Fruit fly (Drosophila melanogaster): ENCODE measurements around the gene Hpd.

DNA sequence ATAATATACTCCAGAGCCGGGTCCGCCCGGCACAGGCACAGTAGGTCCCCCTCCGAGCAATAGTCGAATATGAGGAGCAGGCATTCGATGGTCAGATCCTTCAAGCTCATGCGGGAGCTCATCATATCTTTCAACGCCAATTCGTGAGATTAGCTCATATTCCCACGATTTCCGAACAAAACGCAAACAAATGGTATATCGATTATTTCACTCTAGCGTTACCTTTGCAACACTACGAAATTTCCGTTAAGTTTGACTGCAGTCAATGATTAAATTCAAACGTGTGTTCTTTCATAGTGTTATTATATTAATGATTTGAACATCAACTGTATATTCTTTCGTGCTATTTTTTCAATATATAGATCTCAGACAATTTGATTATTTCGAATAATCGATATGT is 46.3 kb downstream of the Hpd start, which contains the start of gene CG33969:
- TF ChIP-seq CG32121 (GFP tag; IDR thresholded peaks at IDR 0.05) (no peak), CG34367 (tag; optimal IDR thresholded peaks at IDR 0.05) (no peak), CG8301 (tag; optimal IDR thresholded peaks at IDR 0.05) (no peak), CG4496 (GFP tag; IDR thresholded peaks at IDR 0.05) (no peak), CG17806 (tag; optimal IDR thresholded peaks at IDR 0.05) (no peak), fd96Ca (GFP tag; IDR thresholded peaks at IDR 0.05) (no peak), Ets98B (GFP tag; IDR thresholded peaks at IDR 0.05) (no peak), EcR (GFP tag; optimal IDR thresholded peaks at IDR 0.05) (no peak), CG12605 (GFP tag; IDR thresholded peaks at IDR 0.05) (no peak), CG8159 (tag; optimal IDR thresholded peaks at IDR 0.05) (no peak), Snoo (tag; optimal IDR thresholded peaks at IDR 0.05) (no peak), CG13204 (GFP tag; optimal IDR thresholded peaks at IDR 0.05) (no peak), CG9948 (tag; optimal IDR thresholded peaks at IDR 0.05) (no peak), CG14655 (GFP tag; optimal IDR thresholded peaks at IDR 0.05) (no peak)
